Worm (Caenorhabditis elegans) whole organism, L4 larva: Measurements from ENCODE around the gene F54F12.1.

Experiments
- ZK546.5 ChIP-seq, 2 experiments: sonication (generic microtip); optimal IDR thresholded peaks; 2 replicates each; lab custom pipeline; 2017; ENCODE audit warnings: missing biosample characterization in 2 of 2, missing genetic modification characterization in 2 of 2
- ces-1 ChIP-seq: fragments of 150-350 bp; sonication (generic microtip); optimal IDR thresholded peaks from 4 replicates; lab custom pipeline; 2014; ENCODE audit warnings: missing biosample characterization, missing genetic modification reagents, missing genetic modification characterization
- fkh-10 ChIP-seq: fragments of 150-350 bp; optimal IDR thresholded peaks from 2 replicates; lab custom pipeline; 2014; ENCODE audit warnings: missing biosample characterization, missing genetic modification reagents, missing genetic modification characterization
- lsy-2 ChIP-seq, 2 experiments: fragments of 150-350 bp in 1 of 2; sonication (generic microtip) in 1 of 2; optimal IDR thresholded peaks; 2 replicates each; lab custom pipeline; 2014 to 2017; ENCODE audit warnings: missing biosample characterization in 2 of 2, missing genetic modification characterization in 2 of 2
- nhr-10 ChIP-seq: fragments of 150-350 bp; optimal IDR thresholded peaks from 2 replicates; lab custom pipeline; 2014; ENCODE audit warnings: missing biosample characterization, missing genetic modification characterization
- nhr-11 ChIP-seq: fragments of 150-350 bp; optimal IDR thresholded peaks from 2 replicates; lab custom pipeline; 2014; ENCODE audit warnings: missing biosample characterization, missing genetic modification characterization
- nhr-28 ChIP-seq: fragments of 150-350 bp; optimal IDR thresholded peaks from 2 replicates; lab custom pipeline; 2014; ENCODE audit warnings: missing biosample characterization, missing genetic modification characterization
- snpc-4 ChIP-seq: fragments of 150-350 bp; optimal IDR thresholded peaks from 2 replicates; lab custom pipeline; 2014; ENCODE audit warnings: missing biosample characterization, missing genetic modification characterization
- ztf-11 ChIP-seq: fragments of 150-350 bp; optimal IDR thresholded peaks from 2 replicates; lab custom pipeline; 2014; ENCODE audit warnings: missing biosample characterization, missing genetic modification characterization

DNA sequence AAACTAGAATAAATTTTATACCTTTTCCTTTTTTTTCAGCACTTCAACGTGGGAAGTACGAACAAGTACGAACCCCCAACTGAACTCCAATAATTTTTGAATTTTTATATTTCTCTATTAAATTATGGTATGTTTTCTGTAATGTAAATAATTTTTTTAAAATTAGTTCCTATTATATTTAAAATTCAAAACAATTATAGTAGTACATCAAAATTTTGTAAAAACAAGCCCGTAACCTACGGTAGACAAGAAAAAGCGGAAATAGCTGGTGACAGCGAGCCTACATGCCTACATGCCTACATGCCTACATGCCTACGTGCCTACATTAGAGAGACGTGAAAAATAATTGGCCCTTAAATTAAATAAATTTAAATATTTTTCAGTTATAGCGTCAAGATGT is 23.5 kb downstream of the F54F12.1 start, which contains the start of gene F14F7.5:
- TF ChIP-seq nhr-11 (tag; lab: Kevin White, UChicago) (no peak), ces-1 (no peak), ztf-11 (tag; lab: Kevin White, UChicago) (no peak), lsy-2 (tag; optimal IDR thresholded peaks at IDR 0.05; lab: Kevin White, UChicago) (no peak), fkh-10 (GFP tag; lab: Kevin White, UChicago) (no peak), ZK546.5 (tag; optimal IDR thresholded peaks at IDR 0.05; lab: Kevin White, UChicago) (no peak), nhr-10 (no peak), nhr-28 (no peak), snpc-4 (tag; lab: Kevin White, UChicago) (no peak)
